Worm (Caenorhabditis elegans) whole organism, early embryonic: ENCODE data around the gene clec-197.

ENCODE experiments used
- B0310.2 ChIP-seq: sonication (generic microtip); optimal IDR thresholded peaks from 2 replicates; lab custom pipeline; 2016; ENCODE audit warnings: mild to moderate bottlenecking, missing genetic modification characterization, missing compliant biosample characterization
- F13C5.2 ChIP-seq: sonication (generic microtip); optimal IDR thresholded peaks from 2 replicates; lab custom pipeline; 2017; ENCODE audit warnings: mild to moderate bottlenecking, missing genetic modification characterization, inconsistent platforms, missing compliant biosample characterization
- aly-1 ChIP-seq: sonication (generic microtip); optimal IDR thresholded peaks from 2 replicates; lab custom pipeline; 2016; ENCODE audit warnings: missing genetic modification characterization, missing compliant biosample characterization
- ama-1 ChIP-seq: fragments of 150-350 bp; optimal IDR thresholded peaks from 2 replicates; lab custom pipeline; 2014
- ets-7 ChIP-seq: sonication (generic microtip); optimal IDR thresholded peaks from 2 replicates; lab custom pipeline; 2016; ENCODE audit warnings: missing genotype, missing genetic modification characterization, missing compliant biosample characterization
- flt-1 ChIP-seq: fragments of 200-800 bp; sonication (Bioruptor generic); IDR thresholded peaks from 2 replicates; pipeline ENCODE4 v1.3.6; 2022; ENCODE audit warnings: missing genetic modification characterization, missing compliant biosample characterization
- hnd-1 ChIP-seq: sonication (generic microtip); optimal IDR thresholded peaks from 2 replicates; lab custom pipeline; 2016; ENCODE audit warnings: missing genetic modification characterization, missing compliant biosample characterization
- pes-1 ChIP-seq: fragments of 200-800 bp; sonication (Bioruptor generic); IDR thresholded peaks from 2 replicates; pipeline ENCODE4 v1.3.6; 2022; ENCODE audit warnings: missing genetic modification reagents, missing genetic modification characterization, missing compliant biosample characterization
- sea-1 ChIP-seq: fragments of 200-800 bp; sonication (Bioruptor generic); conservative IDR thresholded peaks from 2 replicates; pipeline ENCODE4 v1.3.6; 2022; ENCODE audit warnings: missing genetic modification characterization, missing compliant biosample characterization
- tbx-37 ChIP-seq: fragments of 200-800 bp; sonication (Bioruptor generic); conservative IDR thresholded peaks from 2 replicates; pipeline ENCODE4 v1.3.6; 2022; ENCODE audit warnings: missing genetic modification reagents, missing genetic modification characterization, missing compliant biosample characterization
- tra-4 ChIP-seq: sonication (generic microtip); optimal IDR thresholded peaks from 2 replicates; lab custom pipeline; 2017; ENCODE audit warnings: missing genetic modification characterization, missing compliant biosample characterization

DNA sequence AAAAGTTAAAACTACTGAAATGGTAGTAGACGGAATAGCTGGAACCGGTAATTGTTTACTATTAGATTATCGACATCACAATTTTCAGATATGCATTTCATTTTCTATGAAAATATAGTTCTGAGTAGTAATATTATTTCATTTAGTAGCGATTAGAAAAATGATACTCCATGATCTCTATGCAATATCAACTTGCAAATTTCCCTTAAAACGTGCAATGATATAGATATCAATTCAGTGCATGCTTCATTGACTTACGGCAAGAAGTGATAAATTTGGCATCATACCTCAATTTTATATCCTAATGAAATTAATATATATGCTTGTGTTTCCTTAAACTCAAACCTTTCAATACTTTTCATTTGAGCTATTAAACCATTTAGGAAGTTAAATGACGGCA is 3.8 kb downstream of the clec-197 start, which contains the start of gene C49C3.21:
- TF ChIP-seq B0310.2 (tag; lab: Kevin White, UChicago) = no peak
- no peak for TF ChIP-seq tra-4
- no peak for TF ChIP-seq ama-1 (lab: Kevin White, UChicago)
- TF ChIP-seq F13C5.2 (tag; lab: Kevin White, UChicago) = no peak
- no peak for TF ChIP-seq ets-7 (tag; lab: Kevin White, UChicago)
- TF ChIP-seq tbx-37 = no peak
- no peak for TF ChIP-seq pes-1 (GFP tag; lab: Robert Waterston, UW)
- no peak for TF ChIP-seq flt-1 (GFP tag; lab: Robert Waterston, UW)
- TF ChIP-seq hnd-1 (tag; lab: Kevin White, UChicago) = no peak
- no peak for TF ChIP-seq sea-1 (GFP tag; lab: Robert Waterston, UW)
- no peak for TF ChIP-seq aly-1 (tag; lab: Kevin White, UChicago)
